Fruit fly (Drosophila melanogaster): ENCODE measurements around the gene CG45676.

- TF ChIP-seq psq (optimal IDR thresholded peaks at IDR 0.05) (no peak), insv (optimal IDR thresholded peaks at IDR 0.05) (no peak), Sin3A (optimal IDR thresholded peaks at IDR 0.05) (no peak)
Observed at dm6 chr3R:11431395-11431977, 12.8 kb downstream of the CG45676 start, which contains the start of the genes RpL24-like and CG5276.

Measured in Kc167 (cell line).